Worm (Caenorhabditis elegans): Measurements from ENCODE around the gene tag-266.
"Not testable (repeated sequence)": the region's sequence is repeated elsewhere in the genome, so short reads cannot be mapped to it uniquely, and the experiment has no call there.

DNA sequence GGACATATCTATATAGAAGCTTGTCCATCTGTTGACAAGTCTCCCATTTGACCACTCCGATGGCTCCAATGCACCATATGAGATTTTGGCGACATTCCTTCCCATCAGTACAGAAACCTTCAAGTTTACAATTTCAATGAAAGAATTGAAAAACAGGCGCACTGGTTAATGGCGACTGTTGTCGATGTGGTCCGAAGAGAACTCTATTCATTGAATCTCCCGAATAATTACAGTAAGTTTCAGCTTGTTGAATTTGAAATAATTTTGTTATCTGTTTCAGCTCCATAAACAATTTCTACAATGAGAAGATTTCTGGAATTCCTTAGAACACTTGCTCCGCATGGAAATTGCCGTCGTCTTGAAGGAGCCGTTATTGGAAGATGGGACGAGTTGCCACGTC is 48.8 kb upstream of the tag-266 start, which contains the start of gene elf-1:
- not testable (repeated sequence) for TF ChIP-seq daf-8 (GFP tag; IDR thresholded peaks at IDR 0.05); aly-2 (tag; optimal IDR thresholded peaks at IDR 0.05); nhr-6 (tag; optimal IDR thresholded peaks at IDR 0.05); snpc-1.2 (GFP tag; IDR thresholded peaks at IDR 0.05); F37D6.2 (tag; optimal IDR thresholded peaks at IDR 0.05); ama-1 (optimal IDR thresholded peaks at IDR 0.05); nhr-42 (GFP tag; IDR thresholded peaks at IDR 0.05); cey-2 (tag; optimal IDR thresholded peaks at IDR 0.05; ENCODE audit: borderline replicate concordance, insufficient read depth); lin-39 (tag; optimal IDR thresholded peaks at IDR 0.05)

Data from whole organism, L4 larva.